Worm (Caenorhabditis elegans): Measurements from ENCODE around the gene Y105C5A.13.

- TF ChIP-seq nhr-76 (tag; optimal IDR thresholded peaks at IDR 0.05): no peak
- TF ChIP-seq unc-120 (tag; optimal IDR thresholded peaks at IDR 0.05; ENCODE audit: poor library complexity, severe bottlenecking): no peak
- no peak for TF ChIP-seq lin-32 (GFP tag; optimal IDR thresholded peaks at IDR 0.05)
- TF ChIP-seq nhr-28 (tag; optimal IDR thresholded peaks at IDR 0.05): no peak
- TF ChIP-seq elt-1 (tag; optimal IDR thresholded peaks at IDR 0.05; ENCODE audit: borderline replicate concordance, insufficient read depth): no peak
- TF ChIP-seq unc-39 (tag; optimal IDR thresholded peaks at IDR 0.05): no peak
- TF ChIP-seq ces-1 (GFP tag; optimal IDR thresholded peaks at IDR 0.05): no peak
- TF ChIP-seq mls-2 (tag; optimal IDR thresholded peaks at IDR 0.05): no peak
These were observed 36.8 kb upstream of the Y105C5A.13 start for ce11 chrIV:15604194-15604593.

Measured in whole organism, mixed stage, embryonic.